Worm (Caenorhabditis elegans): ENCODE results near the gene F58H1.2.

DNA sequence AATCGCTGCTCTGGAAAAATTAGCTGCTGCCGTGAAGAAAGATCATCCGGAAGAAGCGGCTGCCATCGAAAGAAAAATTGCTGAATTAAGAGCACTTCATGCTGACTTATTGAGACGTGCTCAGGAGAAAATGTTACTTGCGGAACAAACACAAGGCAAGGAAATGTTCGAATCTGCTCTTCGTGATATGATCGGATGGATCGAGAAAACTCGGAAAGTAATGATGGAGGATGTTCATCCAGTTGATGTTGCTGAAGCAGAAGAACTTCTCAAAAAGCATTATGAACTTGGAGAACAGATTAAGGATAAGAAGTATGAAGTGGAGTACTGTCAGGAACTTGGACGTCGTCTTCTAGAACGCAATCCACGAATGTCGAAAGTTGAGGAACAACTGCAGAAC is 22.9 kb upstream of the F58H1.2 start:
- TF ChIP-seq snpc-4 (tag; optimal IDR thresholded peaks at IDR 0.05) (no peak), elt-3 (tag; optimal IDR thresholded peaks at IDR 0.05) (no peak), ztf-11 (tag; optimal IDR thresholded peaks at IDR 0.05) (no peak), nhr-28 (tag; optimal IDR thresholded peaks at IDR 0.05) (no peak), elt-2 (tag; optimal IDR thresholded peaks at IDR 0.05) (no peak), lin-15B (tag; optimal IDR thresholded peaks at IDR 0.05) (no peak), unc-62 (GFP tag; optimal IDR thresholded peaks at IDR 0.05) (no peak), aly-2 (tag; optimal IDR thresholded peaks at IDR 0.05) (no peak), zag-1 (tag; optimal IDR thresholded peaks at IDR 0.05) (no peak), pha-4 (tag; optimal IDR thresholded peaks at IDR 0.05) (no peak), nhr-12 (tag; optimal IDR thresholded peaks at IDR 0.05) (no peak), lsy-12 (tag; optimal IDR thresholded peaks at IDR 0.05) (no peak), sea-2 (GFP tag; optimal IDR thresholded peaks at IDR 0.05) (no peak)

Data from whole organism, L3 larva.